Fruit fly (Drosophila melanogaster) whole organism, embryonic: Measurements from ENCODE around the gene pyd.

Source experiments
- Awh ChIP-seq: fragments of 200-800 bp; sonication (Bioruptor generic); IDR thresholded peaks from 2 replicates; pipeline ENCODE4, ENCODE4 v1.3.6; 2022; ENCODE audit warnings: missing biosample characterization, missing genetic modification characterization
- CG10366 ChIP-seq: fragments of 200-800 bp; sonication (Bioruptor generic); IDR thresholded peaks from 2 replicates; pipeline ENCODE4 v1.3.6; 2022; ENCODE audit warnings: missing biosample characterization, missing genetic modification characterization
- CG10979 ChIP-seq: fragments of 200-800 bp; sonication (Bioruptor generic); optimal IDR thresholded peaks from 2 replicates; lab custom pipeline; 2018; ENCODE audit warnings: missing biosample characterization, mild to moderate bottlenecking, missing genetic modification characterization, moderate library complexity
- CG11398 ChIP-seq: fragments of 200-800 bp; sonication (Bioruptor generic); optimal IDR thresholded peaks from 2 replicates; lab custom pipeline; 2016; ENCODE audit warnings: missing biosample characterization, missing genetic modification characterization
- CG12155 ChIP-seq: fragments of 200-800 bp; sonication (Bioruptor generic); optimal IDR thresholded peaks from 3 replicates; lab custom pipeline; 2016; ENCODE audit warnings: missing biosample characterization, missing genetic modification characterization
- CG12219 ChIP-seq: fragments of 200-800 bp; sonication (Bioruptor generic); optimal IDR thresholded peaks from 3 replicates; lab custom pipeline; 2018; ENCODE audit warnings: missing biosample characterization, mild to moderate bottlenecking, missing genetic modification characterization
- CG12391 ChIP-seq: fragments of 200-800 bp; sonication (Bioruptor generic); optimal IDR thresholded peaks from 3 replicates; lab custom pipeline; 2018; ENCODE audit warnings: missing biosample characterization, mild to moderate bottlenecking, missing genetic modification characterization, moderate library complexity
- CG12659 ChIP-seq: fragments of 200-800 bp; sonication (Bioruptor generic); optimal IDR thresholded peaks from 3 replicates; lab custom pipeline; 2017; ENCODE audit warnings: mild to moderate bottlenecking, missing biosample characterization, missing genetic modification reagents, missing genetic modification characterization
- CG13424 ChIP-seq: fragments of 200-800 bp; sonication (Bioruptor generic); optimal IDR thresholded peaks from 2 replicates; lab custom pipeline; 2019; ENCODE audit warnings: missing biosample characterization, mild to moderate bottlenecking, missing genetic modification characterization, moderate library complexity
- CG13624 ChIP-seq: fragments of 200-800 bp; sonication (Bioruptor generic); optimal IDR thresholded peaks from 2 replicates; lab custom pipeline; 2016; ENCODE audit warnings: missing biosample characterization, missing genetic modification characterization
- CG15514 ChIP-seq: fragments of 200-800 bp; sonication (Bioruptor generic); optimal IDR thresholded peaks from 3 replicates; lab custom pipeline; 2017; ENCODE audit warnings: missing biosample characterization, missing genetic modification characterization, mild to moderate bottlenecking, moderate library complexity, missing genetic modification reagents
- CG1647 ChIP-seq: fragments of 200-800 bp; sonication (Bioruptor generic); optimal IDR thresholded peaks from 3 replicates; lab custom pipeline; 2016; ENCODE audit warnings: missing biosample characterization, missing genetic modification characterization
- CG18476 ChIP-seq: fragments of 200-800 bp; sonication (Bioruptor generic); optimal IDR thresholded peaks from 2 replicates; lab custom pipeline; 2016; ENCODE audit warnings: missing biosample characterization, mild to moderate bottlenecking, missing genetic modification characterization
- CG32532 ChIP-seq: fragments of 200-800 bp; sonication (Bioruptor generic); IDR thresholded peaks from 2 replicates; pipeline ENCODE4 v1.3.6; 2022; ENCODE audit warnings: missing biosample characterization, missing genetic modification characterization
- CG3281 ChIP-seq: fragments of 200-800 bp; sonication (Bioruptor generic); optimal IDR thresholded peaks from 3 replicates; lab custom pipeline; 2017; ENCODE audit warnings: missing biosample characterization, mild to moderate bottlenecking, missing genetic modification characterization
- CG4360 ChIP-seq: fragments of 200-800 bp; sonication (Bioruptor generic); IDR thresholded peaks from 2 replicates; pipeline ENCODE4 v1.3.6; 2022; ENCODE audit warnings: missing biosample characterization, missing genetic modification characterization
- CG4707 ChIP-seq: fragments of 200-800 bp; sonication (Bioruptor generic); optimal IDR thresholded peaks from 2 replicates; lab custom pipeline; 2018; ENCODE audit warnings: missing biosample characterization, mild to moderate bottlenecking, missing genetic modification characterization, moderate library complexity
- CG5180 ChIP-seq: fragments of 200-800 bp; sonication (Bioruptor generic); optimal IDR thresholded peaks from 3 replicates; lab custom pipeline; 2017; ENCODE audit warnings: missing biosample characterization, missing genetic modification characterization, mild to moderate bottlenecking, moderate library complexity, missing genetic modification reagents
- CG7372 ChIP-seq: fragments of 200-800 bp; sonication (Bioruptor generic); IDR thresholded peaks from 2 replicates; pipeline ENCODE4 v1.3.6; 2022; ENCODE audit warnings: missing biosample characterization, missing genetic modification characterization
- CG7556 ChIP-seq: fragments of 200-800 bp; sonication (Bioruptor generic); optimal IDR thresholded peaks from 2 replicates; lab custom pipeline; 2017; ENCODE audit warnings: missing biosample characterization, mild to moderate bottlenecking, missing genetic modification characterization
- CG8089 ChIP-seq: fragments of 200-800 bp; sonication (Bioruptor generic); optimal IDR thresholded peaks from 3 replicates; lab custom pipeline; 2016; ENCODE audit warnings: missing biosample characterization, missing genetic modification characterization
- CG9609 ChIP-seq: fragments of 200-800 bp; sonication (Bioruptor generic); optimal IDR thresholded peaks from 3 replicates; lab custom pipeline; 2016; ENCODE audit warnings: missing biosample characterization, missing genetic modification characterization
- CrebB ChIP-seq: fragments of 200-800 bp; sonication (Bioruptor generic); optimal IDR thresholded peaks from 3 replicates; lab custom pipeline; 2018; ENCODE audit warnings: missing biosample characterization, mild to moderate bottlenecking, missing genetic modification characterization
- Fer2 ChIP-seq: fragments of 200-800 bp; sonication (Bioruptor generic); optimal IDR thresholded peaks from 2 replicates; lab custom pipeline; 2018; ENCODE audit warnings: missing biosample characterization, mild to moderate bottlenecking, missing genetic modification characterization, moderate library complexity
- Gug ChIP-seq: fragments of 200-800 bp; sonication (Bioruptor generic); IDR thresholded peaks from 4 replicates; pipeline ENCODE4 v1.3.6; 2022; ENCODE audit warnings: missing biosample characterization, missing genetic modification characterization
- H2.0 ChIP-seq: fragments of 200-800 bp; sonication (Bioruptor generic); IDR thresholded peaks from 2 replicates; pipeline ENCODE4 v1.3.6; 2022; ENCODE audit warnings: missing biosample characterization, missing genetic modification characterization
- Hsf ChIP-seq: fragments of 200-800 bp; sonication (Bioruptor generic); optimal IDR thresholded peaks from 3 replicates; lab custom pipeline; 2016; ENCODE audit warnings: missing biosample characterization, missing genetic modification characterization
- Med ChIP-seq: fragments of 200-800 bp; sonication (Bioruptor generic); peaks from one replicate; lab custom pipeline; 2016; ENCODE audit warnings: missing biosample characterization, missing genetic modification characterization, mild to moderate bottlenecking, inconsistent platforms, moderate library complexity
- Optix ChIP-seq: fragments of 200-800 bp; sonication (Bioruptor generic); IDR thresholded peaks from 3 replicates; pipeline ENCODE4 v1.3.6; 2022; ENCODE audit warnings: missing biosample characterization, missing genetic modification characterization
- Spps ChIP-seq: fragments of 200-800 bp; sonication (Bioruptor generic); optimal IDR thresholded peaks from 2 replicates; lab custom pipeline; 2018; ENCODE audit warnings: missing biosample characterization, mild to moderate bottlenecking, missing genetic modification characterization
- Sry-β ChIP-seq: fragments of 200-800 bp; sonication (Bioruptor generic); optimal IDR thresholded peaks from 2 replicates; lab custom pipeline; 2018; ENCODE audit warnings: missing biosample characterization, mild to moderate bottlenecking, missing genetic modification characterization, moderate library complexity
- Taf1 ChIP-seq: fragments of 200-800 bp; sonication (Bioruptor generic); IDR thresholded peaks from 2 replicates; pipeline ENCODE4 v1.3.6; 2022; ENCODE audit warnings: missing biosample characterization, missing genetic modification characterization
- abd-A ChIP-seq: fragments of 200-800 bp; sonication (Bioruptor generic); optimal IDR thresholded peaks from 3 replicates; lab custom pipeline; 2019; ENCODE audit warnings: missing biosample characterization, mild to moderate bottlenecking, missing genetic modification characterization, moderate library complexity
- bab2 ChIP-seq: fragments of 200-800 bp; sonication (Bioruptor generic); optimal IDR thresholded peaks from 2 replicates; lab custom pipeline; 2016; ENCODE audit warnings: missing biosample characterization, missing genetic modification characterization
- cas ChIP-seq: fragments of 200-800 bp; sonication (Bioruptor generic); IDR thresholded peaks from 2 replicates; pipeline ENCODE4 v1.3.6; 2022; ENCODE audit warnings: missing biosample characterization, missing genetic modification characterization
- chif ChIP-seq, 2 experiments: fragments of 200-800 bp; sonication (Bioruptor generic); optimal IDR thresholded peaks; 3 replicates each; lab custom pipeline; 2016; ENCODE audit warnings: missing biosample characterization in 2 of 2, missing genetic modification characterization in 2 of 2
- dmrt99B ChIP-seq: fragments of 200-800 bp; sonication (Bioruptor generic); optimal IDR thresholded peaks from 2 replicates; lab custom pipeline; 2018; ENCODE audit warnings: missing biosample characterization, mild to moderate bottlenecking, missing genetic modification characterization, moderate library complexity
- fd96Cb ChIP-seq: fragments of 200-800 bp; sonication (Bioruptor generic); optimal IDR thresholded peaks from 2 replicates; lab custom pipeline; 2018; ENCODE audit warnings: missing biosample characterization, mild to moderate bottlenecking, missing genetic modification characterization, moderate library complexity
- gce ChIP-seq: fragments of 200-800 bp; sonication (Bioruptor generic); IDR thresholded peaks from 3 replicates; pipeline ENCODE4 v1.3.6; 2022; ENCODE audit warnings: missing biosample characterization, missing genetic modification characterization
- gsb-n ChIP-seq: fragments of 200-800 bp; sonication (Bioruptor generic); optimal IDR thresholded peaks from 3 replicates; lab custom pipeline; 2018; ENCODE audit warnings: missing biosample characterization, mild to moderate bottlenecking, missing genetic modification characterization
- kni ChIP-seq: fragments of 200-800 bp; sonication (Bioruptor generic); optimal IDR thresholded peaks from 3 replicates; lab custom pipeline; 2017; ENCODE audit warnings: mild to moderate bottlenecking, missing biosample characterization, missing genetic modification reagents, missing genetic modification characterization
- lilli ChIP-seq: fragments of 200-800 bp; sonication (Bioruptor generic); optimal IDR thresholded peaks from 3 replicates; lab custom pipeline; 2016; ENCODE audit warnings: missing biosample characterization, missing genetic modification characterization
- lmd ChIP-seq: fragments of 200-800 bp; sonication (Bioruptor generic); IDR thresholded peaks from 2 replicates; pipeline ENCODE4 v1.3.6; 2022; ENCODE audit warnings: missing biosample characterization, missing genetic modification characterization
- prd ChIP-seq, 3 experiments: fragments of >200 bp in 2 of 3; fragments of 200-800 bp in 1 of 3; sonication (Bioruptor generic) in 1 of 3; optimal IDR thresholded peaks in 2 of 3; IDR thresholded peaks in 1 of 3; 2 replicates in 2 of 3; 3 replicates in 1 of 3; pipeline versions ENCODE4 v1.3.6 to Lab custom; 2017 to 2022; ENCODE audit warnings: missing biosample characterization in 1 of 3, missing genetic modification characterization in 1 of 3
- sc ChIP-seq, 3 experiments: fragments of >200 bp in 2 of 3; fragments of 200-800 bp in 1 of 3; sonication (Bioruptor generic) in 1 of 3; optimal IDR thresholded peaks; 2 replicates in 2 of 3; 3 replicates in 1 of 3; lab custom pipeline; 2017; ENCODE audit warnings: mild to moderate bottlenecking in 1 of 3, missing biosample characterization in 1 of 3, missing genetic modification characterization in 1 of 3, missing genetic modification reagents in 1 of 3
- sr ChIP-seq: fragments of 200-800 bp; sonication (Bioruptor generic); IDR thresholded peaks from 3 replicates; pipeline ENCODE4 v1.3.6; 2022; ENCODE audit warnings: missing biosample characterization, missing genetic modification characterization
- ttk ChIP-seq: fragments of 200-800 bp; sonication (Bioruptor generic); IDR thresholded peaks from 2 replicates; pipeline ENCODE4 v2.1.2; 2022; ENCODE audit warnings: missing biosample characterization, missing genetic modification characterization
- tup ChIP-seq: fragments of 200-800 bp; sonication (Bioruptor generic); optimal IDR thresholded peaks from 2 replicates; lab custom pipeline; 2016; ENCODE audit warnings: missing biosample characterization, mild to moderate bottlenecking, missing genetic modification characterization, moderate library complexity

pyd gene

dm6 chr3R:8812342-8812966 lies 119.2 kb downstream of the pyd start (continued):
- TF ChIP-seq kni (GFP tag; lab: Kevin White, UChicago) (peak; percentile 52), Awh (peak; percentile 81; the same call in 1 of the 2 replicates), CG9609 (GFP tag; lab: Kevin White, UChicago) (peak; percentile 22), CG8089 (GFP tag; lab: Kevin White, UChicago) (peak; percentile 36), Optix (GFP tag; lab: Robert Waterston, UW) (no peak), CG15514 (no peak), CG1647 (GFP tag; lab: Kevin White, UChicago) (peak; percentile 18), CG13624 (GFP tag; lab: Kevin White, UChicago) (peak; percentile 39), sr (GFP tag; lab: Robert Waterston, UW) (no peak), CG4360 (GFP tag; lab: Robert Waterston, UW) (no peak), CG32532 (GFP tag; lab: Robert Waterston, UW) (peak; percentile 67), sc (optimal IDR thresholded peaks at IDR 0.05; lab: Kevin White, UChicago) (no peak), sc (GFP tag; optimal IDR thresholded peaks at IDR 0.05; lab: Kevin White, UChicago) (peak; percentile 14), H2.0 (0 out of 2 replicates have a peak, but pooled peaks have one; percentile 37), Sry-β (GFP tag; lab: Kevin White, UChicago) (no peak), CG10979 (tag; lab: Kevin White, UChicago) (peak; percentile 63), CG18476 (GFP tag; lab: Kevin White, UChicago) (peak; percentile 13), lilli (GFP tag; lab: Kevin White, UChicago) (peak; percentile 59), CG12155 (GFP tag; lab: Kevin White, UChicago) (peak; percentile 35), Fer2 (tag; lab: Kevin White, UChicago) (peak; percentile 12), CG12219 (GFP tag; lab: Kevin White, UChicago) (peak; percentile 36), CG5180 (GFP tag; lab: Kevin White, UChicago) (no peak), gce (GFP tag; lab: Robert Waterston, UW) (0 out of 3 replicates have a peak, but pooled peaks have one; percentile 10), abd-A (tag; lab: Kevin White, UChicago) (peak; percentile 48), Spps (tag; lab: Kevin White, UChicago) (peak; percentile 42), bab2 (GFP tag; lab: Kevin White, UChicago) (peak; percentile 56), CG11398 (GFP tag; lab: Kevin White, UChicago) (peak; percentile 11), ttk (GFP tag; lab: Robert Waterston, UW) (peak; percentile 46; the same call in 1 of the 2 replicates), CG7372 (no peak), dmrt99B (tag; lab: Kevin White, UChicago) (peak; percentile 69), prd (optimal IDR thresholded peaks at IDR 0.05; lab: Kevin White, UChicago) (no peak), prd (GFP tag; IDR thresholded peaks at IDR 0.05; lab: Robert Waterston, UW) (peak; percentile 75), CG3281 (GFP tag; lab: Kevin White, UChicago) (no peak), Hsf (GFP tag; lab: Kevin White, UChicago) (peak; percentile 54), CG12391 (tag; lab: Kevin White, UChicago) (peak; percentile 26), Med (GFP tag; lab: Kevin White, UChicago) (peak; percentile 87), lmd (GFP tag; lab: Robert Waterston, UW) (peak; percentile 48), CG10366 (GFP tag; lab: Robert Waterston, UW) (peak; percentile 63), chif (GFP tag; optimal IDR thresholded peaks at IDR 0.05; lab: Kevin White, UChicago) (peak in 1 of 2 experiments; percentile 38), fd96Cb (tag; lab: Kevin White, UChicago) (peak; percentile 39), CG13424 (tag; lab: Kevin White, UChicago) (peak; percentile 16), CrebB (no peak), CG4707 (GFP tag; lab: Kevin White, UChicago) (peak; percentile 51), cas (GFP tag; lab: Robert Waterston, UW) (peak; percentile 14; the same call in 1 of the 2 replicates), CG12659 (GFP tag; lab: Kevin White, UChicago) (peak; percentile 3), Gug (GFP tag; lab: Robert Waterston, UW) (peak; percentile 39; the same call in 2 of the 4 replicates), Taf1 (peak; percentile 47; the same call in 1 of the 2 replicates), tup (peak; percentile 4), CG7556 (GFP tag; lab: Kevin White, UChicago) (no peak), gsb-n (tag; lab: Kevin White, UChicago) (peak; percentile 31)
